Worm (Caenorhabditis elegans) whole organism, L2 larva: ENCODE data around the gene gst-33.

Experiments used
- elt-3 ChIP-seq: sonication (generic microtip); optimal IDR thresholded peaks from 2 replicates; lab custom pipeline; 2017; ENCODE audit warnings: missing biosample characterization, missing genetic modification characterization
- nhr-25 ChIP-seq: fragments of 150-350 bp; sonication (generic microtip); optimal IDR thresholded peaks from 3 replicates; lab custom pipeline; 2014; ENCODE audit warnings: missing biosample characterization, missing genetic modification characterization
- nhr-77 ChIP-seq: fragments of 150-350 bp; optimal IDR thresholded peaks from 2 replicates; lab custom pipeline; 2014; ENCODE audit warnings: missing biosample characterization, missing genetic modification characterization
- peb-1 ChIP-seq: fragments of 150-350 bp; optimal IDR thresholded peaks from 2 replicates; lab custom pipeline; 2014; ENCODE audit warnings: missing biosample characterization, missing genetic modification characterization
- sem-4 ChIP-seq: fragments of 150-350 bp; optimal IDR thresholded peaks from 2 replicates; lab custom pipeline; 2014; ENCODE audit warnings: missing biosample characterization, missing genetic modification reagents, missing genetic modification characterization
- ztf-11 ChIP-seq: sonication (generic microtip); optimal IDR thresholded peaks from 2 replicates; lab custom pipeline; 2017; ENCODE audit warnings: missing biosample characterization, missing genetic modification characterization

DNA sequence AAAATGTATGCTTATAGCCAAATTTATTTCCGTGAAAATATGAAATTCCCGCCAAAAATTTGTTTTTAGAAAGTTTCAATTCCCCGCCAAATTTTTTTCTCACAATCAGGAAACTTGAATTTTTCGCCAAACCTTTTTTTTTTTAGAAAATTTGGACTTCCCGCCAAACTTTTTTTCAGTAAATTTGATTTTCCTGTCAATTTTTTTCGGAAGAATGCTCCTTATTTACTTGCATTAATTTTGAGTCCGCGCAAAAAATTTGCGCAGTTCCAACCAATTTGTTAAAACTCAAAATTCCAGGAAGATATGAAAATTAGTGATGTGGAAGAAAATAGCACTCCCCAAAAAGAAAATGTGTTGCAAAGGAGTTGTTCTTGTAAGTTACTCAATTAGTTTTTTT is 8.4 kb downstream of the gst-33 start, which contains the start of gene slc-28.2:
- TF ChIP-seq ztf-11 (tag; lab: Kevin White, UChicago), result no peak
- no peak for TF ChIP-seq sem-4 (tag; lab: Kevin White, UChicago)
- no peak for TF ChIP-seq nhr-25 (tag; lab: Kevin White, UChicago)
- no peak for TF ChIP-seq peb-1 (tag; lab: Kevin White, UChicago)
- no peak for TF ChIP-seq elt-3 (tag; lab: Kevin White, UChicago)
- no peak for TF ChIP-seq nhr-77
